Worm (Caenorhabditis elegans) whole organism, L1 larva: ENCODE data around the gene ugt-30.
A peak's percentile ranks its signal among the peaks of the same experiment; 100 is the strongest.

Experiments used
- C04F5.9 ChIP-seq: sonication (generic microtip); optimal IDR thresholded peaks from 2 replicates; lab custom pipeline; 2016; ENCODE audit warnings: missing genetic modification characterization, missing compliant biosample characterization
- alr-1 ChIP-seq: fragments of 200-800 bp; sonication (Bioruptor generic); optimal IDR thresholded peaks from 2 replicates; lab custom pipeline; 2018; ENCODE audit warnings: borderline replicate concordance, mild to moderate bottlenecking, missing genetic modification characterization, missing compliant biosample characterization
- elt-2 ChIP-seq: sonication (generic microtip); optimal IDR thresholded peaks from 2 replicates; lab custom pipeline; 2016; ENCODE audit warnings: missing genetic modification characterization, mild to moderate bottlenecking, inconsistent platforms, missing compliant biosample characterization, missing genetic modification reagents
- fkh-10 ChIP-seq: sonication (generic microtip); optimal IDR thresholded peaks from 2 replicates; lab custom pipeline; 2017; ENCODE audit warnings: missing biosample characterization, missing genetic modification reagents, missing genetic modification characterization
- lsy-2 ChIP-seq, 2 experiments: fragments of 150-350 bp; optimal IDR thresholded peaks; 2 replicates each; lab custom pipeline; 2014; ENCODE audit warnings: missing biosample characterization in 2 of 2, missing genetic modification characterization in 2 of 2
- nhr-47 ChIP-seq: sonication (generic microtip); optimal IDR thresholded peaks from 2 replicates; lab custom pipeline; 2016; ENCODE audit warnings: mild to moderate bottlenecking, missing genetic modification characterization, moderate library complexity, missing compliant biosample characterization
- pqm-1 ChIP-seq: sonication (generic microtip); optimal IDR thresholded peaks from 3 replicates; lab custom pipeline; 2017; ENCODE audit warnings: missing biosample characterization, missing genetic modification characterization
- rnt-1 ChIP-seq: sonication (generic microtip); optimal IDR thresholded peaks from 2 replicates; lab custom pipeline; 2016; ENCODE audit warnings: mild to moderate bottlenecking, missing genetic modification characterization, moderate library complexity, missing compliant biosample characterization
- skn-1 ChIP-seq: fragments of 150-350 bp; optimal IDR thresholded peaks from 2 replicates; lab custom pipeline; 2014; ENCODE audit warnings: missing biosample characterization, missing genetic modification characterization
- unc-62 ChIP-seq: fragments of 150-350 bp; optimal IDR thresholded peaks from 2 replicates; lab custom pipeline; 2014; ENCODE audit warnings: missing biosample characterization, missing genetic modification reagents, missing genetic modification characterization
- unc-86 ChIP-seq: sonication (generic microtip); optimal IDR thresholded peaks from 2 replicates; lab custom pipeline; 2016; ENCODE audit warnings: missing genetic modification characterization, missing compliant biosample characterization

- no peak for TF ChIP-seq skn-1
- TF ChIP-seq alr-1 = no peak
- no peak for TF ChIP-seq pqm-1 (tag; lab: Kevin White, UChicago)
- no peak for TF ChIP-seq C04F5.9 (tag; lab: Kevin White, UChicago)
- TF ChIP-seq unc-86 (tag; lab: Kevin White, UChicago) = no peak
- TF ChIP-seq lsy-2 (tag; optimal IDR thresholded peaks at IDR 0.05; lab: Kevin White, UChicago) = no peak
- TF ChIP-seq fkh-10 (GFP tag; lab: Kevin White, UChicago) = no peak
- no peak for TF ChIP-seq rnt-1 (tag; lab: Kevin White, UChicago)
- peak; percentile 45 for TF ChIP-seq elt-2 (tag; lab: Kevin White, UChicago)
- TF ChIP-seq unc-62 = no peak
- TF ChIP-seq nhr-47 (tag; lab: Kevin White, UChicago) = no peak
Observed at ce11 chrV:15133812-15134211, 8.8 kb upstream of the ugt-30 start.
